Fruit fly (Drosophila melanogaster) whole organism, adult: ENCODE results near the gene Vps60.
A peak's percentile ranks its signal among the peaks of the same experiment; 100 is the strongest.

Experiments used
- CG12768 ChIP-seq: fragments of 200-800 bp; sonication (Bioruptor generic); optimal IDR thresholded peaks from 2 replicates; lab custom pipeline; 2017; ENCODE audit warnings: missing biosample characterization, missing genetic modification characterization, mild to moderate bottlenecking, moderate library complexity, missing genetic modification reagents
- CG7101 ChIP-seq: fragments of 200-800 bp; sonication (Bioruptor generic); optimal IDR thresholded peaks from 2 replicates; lab custom pipeline; 2018; ENCODE audit warnings: missing biosample characterization, mild to moderate bottlenecking, missing genetic modification characterization, moderate library complexity

- peak; percentile 14 for TF ChIP-seq CG12768 (GFP tag; lab: Kevin White, UChicago)
- TF ChIP-seq CG7101 (tag; lab: Kevin White, UChicago), result no peak
These were observed 34.9 kb downstream of the Vps60 start for dm6 chr3L:17586370-17587048.
